Fruit fly (Drosophila melanogaster): ENCODE measurements around the gene CG13284.

The CG13284 gene

DNA sequence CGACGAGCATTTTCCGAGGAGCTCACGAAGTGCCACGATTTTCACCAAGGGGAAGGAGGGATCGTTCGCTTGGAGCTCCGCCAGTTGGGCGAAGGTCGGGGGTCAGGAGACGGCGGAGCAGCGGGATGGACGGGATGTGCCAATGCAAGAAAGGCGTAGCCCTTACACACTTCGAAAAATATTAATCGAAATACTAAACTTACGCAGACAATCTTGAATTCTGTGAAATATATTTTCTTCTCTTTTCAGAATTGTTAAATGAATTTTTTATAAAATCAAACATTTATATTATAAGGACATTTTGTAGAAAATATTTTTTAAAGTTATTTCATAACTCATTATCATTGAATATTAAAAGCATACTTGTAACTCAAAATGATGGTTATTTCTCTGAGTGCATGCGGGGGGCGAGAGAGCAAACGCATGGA is 20.4 kb upstream of the CG13284 start (continued):
- TF ChIP-seq Blimp-1 (GFP tag; optimal IDR thresholded peaks at IDR 0.05) (peak; percentile 60), CG10979 (tag; optimal IDR thresholded peaks at IDR 0.05) (peak; percentile 57), CG11695 (GFP tag; IDR thresholded peaks at IDR 0.05) (peak; percentile 44; the same call in 2 of the 3 replicates), slbo (GFP tag; IDR thresholded peaks at IDR 0.05) (peak; percentile 60), CG3407 (GFP tag; optimal IDR thresholded peaks at IDR 0.05) (peak; percentile 16), Med (GFP tag) (peak; percentile 66), CG12659 (GFP tag; optimal IDR thresholded peaks at IDR 0.05) (peak; percentile 57), dpn (GFP tag; optimal IDR thresholded peaks at IDR 0.05) (peak in 1 of 2 experiments; percentile 23), CG9817 (tag; optimal IDR thresholded peaks at IDR 0.05) (peak; percentile 38), B-H1 (GFP tag; IDR thresholded peaks at IDR 0.05) (peak; percentile 32; the same call in 1 of the 3 replicates), row (GFP tag; IDR thresholded peaks at IDR 0.05) (peak; percentile 64), sisA (GFP tag; IDR thresholded peaks at IDR 0.05) (peak; percentile 46), CG32772 (GFP tag; IDR thresholded peaks at IDR 0.05) (peak; percentile 38; the same call in 1 of the 2 replicates), CG8388 (GFP tag; optimal IDR thresholded peaks at IDR 0.05) (peak; percentile 37), bcd (GFP tag; optimal IDR thresholded peaks at IDR 0.05) (peak; percentile 61), CG30403 (GFP tag; optimal IDR thresholded peaks at IDR 0.05) (peak; percentile 48), CG5180 (GFP tag; optimal IDR thresholded peaks at IDR 0.05) (peak; percentile 15), Deaf1 (tag; optimal IDR thresholded peaks at IDR 0.05) (peak; percentile 91), Oli (tag; optimal IDR thresholded peaks at IDR 0.05) (peak; percentile 61), Vsx1 (GFP tag; optimal IDR thresholded peaks at IDR 0.05) (peak; percentile 29), CG10366 (GFP tag; IDR thresholded peaks at IDR 0.05) (peak; percentile 32), pfk (GFP tag; optimal IDR thresholded peaks at IDR 0.05) (no peak), PHDP (tag; optimal IDR thresholded peaks at IDR 0.05) (peak; percentile 60), HHEX (GFP tag; optimal IDR thresholded peaks at IDR 0.05) (peak; percentile 24), tgo (GFP tag; IDR thresholded peaks at IDR 0.05) (peak; percentile 57), Sox102F (GFP tag; optimal IDR thresholded peaks at IDR 0.05) (peak; percentile 70), CG6689 (GFP tag; IDR thresholded peaks at IDR 0.05) (peak; percentile 40), Sox100B (GFP tag; optimal IDR thresholded peaks at IDR 0.05) (peak; percentile 71), CTCF (GFP tag; optimal IDR thresholded peaks at IDR 0.05) (no peak), schlank (tag; optimal IDR thresholded peaks at IDR 0.05) (no peak), Atf6 (GFP tag; IDR thresholded peaks at IDR 0.05) (peak; percentile 61; the same call in 1 of the 2 replicates), CG12391 (tag; optimal IDR thresholded peaks at IDR 0.05) (peak; percentile 62), sens-2 (GFP tag; IDR thresholded peaks at IDR 0.05) (no peak), Taf1 (GFP tag; IDR thresholded peaks at IDR 0.05) (0 out of 2 replicates have a peak, but pooled peaks have one; percentile 6), CG17385 (GFP tag; optimal IDR thresholded peaks at IDR 0.05) (peak; percentile 33), ase (GFP tag; IDR thresholded peaks at IDR 0.05) (no peak), BtbVII (GFP tag; optimal IDR thresholded peaks at IDR 0.05) (peak; percentile 17), gem (tag; optimal IDR thresholded peaks at IDR 0.05) (peak; percentile 76), hkb (optimal IDR thresholded peaks at IDR 0.05) (no peak), hkb (GFP tag; IDR thresholded peaks at IDR 0.05) (peak; percentile 53; the same call in 1 of the 2 replicates), CG9437 (GFP tag; optimal IDR thresholded peaks at IDR 0.05) (peak; percentile 44), CG7928 (GFP tag; optimal IDR thresholded peaks at IDR 0.05) (no peak), CG13775 (GFP tag; optimal IDR thresholded peaks at IDR 0.05) (peak; percentile 6), crol (GFP tag; IDR thresholded peaks at IDR 0.05) (peak; percentile 72), z (GFP tag; IDR thresholded peaks at IDR 0.05) (no peak), CG10654 (GFP tag; optimal IDR thresholded peaks at IDR 0.05) (no peak), CG10543 (GFP tag; optimal IDR thresholded peaks at IDR 0.05) (peak; percentile 49), pb (GFP tag; optimal IDR thresholded peaks at IDR 0.05) (no peak), CG7357 (GFP tag; IDR thresholded peaks at IDR 0.05) (peak; percentile 52; the same call in 1 of the 3 replicates), Xbp1 (GFP tag; optimal IDR thresholded peaks at IDR 0.05) (peak; percentile 43), danr (GFP tag; IDR thresholded peaks at IDR 0.05) (no peak)
